Worm (Caenorhabditis elegans) whole organism, L1 larva: Measurements from ENCODE around the gene F45E1.1.

ENCODE experiments used
- alr-1 ChIP-seq: fragments of 200-800 bp; sonication (Bioruptor generic); optimal IDR thresholded peaks from 2 replicates; lab custom pipeline; 2018; ENCODE audit warnings: borderline replicate concordance, mild to moderate bottlenecking, missing genetic modification characterization, missing compliant biosample characterization
- aly-2 ChIP-seq: fragments of 150-350 bp; optimal IDR thresholded peaks from 2 replicates; lab custom pipeline; 2014; ENCODE audit warnings: missing biosample characterization, missing genetic modification characterization
- ceh-8 ChIP-seq: fragments of 200-800 bp; sonication (Bioruptor generic); optimal IDR thresholded peaks from 2 replicates; lab custom pipeline; 2018; ENCODE audit warnings: mild to moderate bottlenecking, missing genetic modification characterization, moderate library complexity, missing compliant biosample characterization
- ceh-82 ChIP-seq, 3 experiments: fragments of 150-350 bp in 1 of 3; sonication (generic microtip) in 2 of 3; optimal IDR thresholded peaks; 2 replicates each; lab custom pipeline; 2014 to 2017; ENCODE audit warnings: missing biosample characterization in 3 of 3, missing genetic modification characterization in 3 of 3
- efl-1 ChIP-seq, 4 experiments: fragments of 150-350 bp; optimal IDR thresholded peaks in 3 of 4; peaks in 1 of 4; 1 replicate in 1 of 4; 2 replicates in 3 of 4; lab custom pipeline; 2014; ENCODE audit warnings: missing biosample characterization in 2 of 4, missing genetic modification characterization in 2 of 4, missing genetic modification reagents in 2 of 4
- ets-5 ChIP-seq: fragments of 200-800 bp; sonication (Bioruptor generic); IDR thresholded peaks from 2 replicates; pipeline ENCODE4 v1.3.6; 2022; ENCODE audit warnings: missing genetic modification characterization, missing compliant biosample characterization
- fkh-4 ChIP-seq: sonication (generic microtip); optimal IDR thresholded peaks from 2 replicates; lab custom pipeline; 2016; ENCODE audit warnings: missing compliant biosample characterization, missing genetic modification characterization, borderline replicate concordance
- fos-1 ChIP-seq: fragments of 150-350 bp; optimal IDR thresholded peaks from 2 replicates; lab custom pipeline; 2014; ENCODE audit warnings: missing biosample characterization, missing genetic modification characterization
- hlh-17 ChIP-seq: fragments of 200-800 bp; sonication (Bioruptor generic); optimal IDR thresholded peaks from 2 replicates; lab custom pipeline; 2018; ENCODE audit warnings: missing genetic modification characterization, mild to moderate bottlenecking, missing compliant biosample characterization, moderate library complexity, borderline replicate concordance
- hlh-4 ChIP-seq: sonication (generic microtip); optimal IDR thresholded peaks from 2 replicates; lab custom pipeline; 2016; ENCODE audit warnings: mild to moderate bottlenecking, missing genetic modification characterization, missing compliant biosample characterization
- irx-1 ChIP-seq: sonication (generic microtip); optimal IDR thresholded peaks from 2 replicates; lab custom pipeline; 2016; ENCODE audit warnings: missing genetic modification characterization, missing compliant biosample characterization
- lin-14 ChIP-seq: fragments of 200-800 bp; sonication (Bioruptor generic); optimal IDR thresholded peaks from 2 replicates; lab custom pipeline; 2018; ENCODE audit warnings: mild to moderate bottlenecking, missing genetic modification characterization, moderate library complexity, missing compliant biosample characterization
- lin-35 ChIP-seq, 2 experiments: fragments of 150-350 bp; optimal IDR thresholded peaks; 2 replicates each; lab custom pipeline; 2014; ENCODE audit warnings: missing biosample characterization in 2 of 2, missing genetic modification characterization in 2 of 2, missing genetic modification reagents in 2 of 2
- lin-39 ChIP-seq: fragments of 150-350 bp; optimal IDR thresholded peaks from 2 replicates; lab custom pipeline; 2014; ENCODE audit warnings: missing biosample characterization, missing genetic modification reagents, missing genetic modification characterization
- lsy-2 ChIP-seq, 2 experiments: fragments of 150-350 bp; optimal IDR thresholded peaks; 2 replicates each; lab custom pipeline; 2014; ENCODE audit warnings: missing biosample characterization in 2 of 2, missing genetic modification characterization in 2 of 2
- mdl-1 ChIP-seq, 2 experiments: fragments of 150-350 bp; optimal IDR thresholded peaks; 2 replicates each; lab custom pipeline; 2014 to 2017; ENCODE audit warnings: missing biosample characterization in 2 of 2, missing genetic modification characterization in 2 of 2, inconsistent platforms in 1 of 2
- mef-2 ChIP-seq: fragments of 150-350 bp; optimal IDR thresholded peaks from 2 replicates; lab custom pipeline; 2014; ENCODE audit warnings: missing biosample characterization, missing genetic modification characterization
- nhr-19 ChIP-seq: fragments of 200-800 bp; sonication (Bioruptor generic); conservative IDR thresholded peaks from 2 replicates; pipeline ENCODE4 v1.3.6; 2022; ENCODE audit warnings: missing genetic modification characterization, missing compliant biosample characterization
- nhr-20 ChIP-seq: sonication (generic microtip); optimal IDR thresholded peaks from 2 replicates; lab custom pipeline; 2016; ENCODE audit warnings: mild to moderate bottlenecking, missing genetic modification characterization, missing compliant biosample characterization
- nhr-237 ChIP-seq: fragments of 150-350 bp; optimal IDR thresholded peaks from 2 replicates; lab custom pipeline; 2014; ENCODE audit warnings: missing biosample characterization, missing genetic modification characterization
- nhr-47 ChIP-seq: sonication (generic microtip); optimal IDR thresholded peaks from 2 replicates; lab custom pipeline; 2016; ENCODE audit warnings: mild to moderate bottlenecking, missing genetic modification characterization, moderate library complexity, missing compliant biosample characterization
- nhr-71 ChIP-seq: sonication (generic microtip); optimal IDR thresholded peaks from 2 replicates; lab custom pipeline; 2016; ENCODE audit warnings: mild to moderate bottlenecking, missing genetic modification characterization, moderate library complexity, missing compliant biosample characterization
- nhr-84 ChIP-seq: sonication (generic microtip); optimal IDR thresholded peaks from 2 replicates; lab custom pipeline; 2017; ENCODE audit warnings: missing biosample characterization, missing genetic modification characterization
- pax-3 ChIP-seq: fragments of 200-800 bp; sonication (Bioruptor generic); optimal IDR thresholded peaks from 2 replicates; lab custom pipeline; 2018; ENCODE audit warnings: mild to moderate bottlenecking, missing genetic modification characterization, moderate library complexity, missing compliant biosample characterization
- pqm-1 ChIP-seq: sonication (generic microtip); optimal IDR thresholded peaks from 3 replicates; lab custom pipeline; 2017; ENCODE audit warnings: missing biosample characterization, missing genetic modification characterization
- rnt-1 ChIP-seq: sonication (generic microtip); optimal IDR thresholded peaks from 2 replicates; lab custom pipeline; 2016; ENCODE audit warnings: mild to moderate bottlenecking, missing genetic modification characterization, moderate library complexity, missing compliant biosample characterization
- sptf-1 ChIP-seq: fragments of 150-350 bp; optimal IDR thresholded peaks from 2 replicates; lab custom pipeline; 2014; ENCODE audit warnings: missing biosample characterization, missing genetic modification characterization
- sup-37 ChIP-seq: fragments of 200-800 bp; sonication (Bioruptor generic); optimal IDR thresholded peaks from 2 replicates; lab custom pipeline; 2018; ENCODE audit warnings: mild to moderate bottlenecking, missing genetic modification characterization, missing compliant biosample characterization
- tbx-2 ChIP-seq: sonication (generic microtip); optimal IDR thresholded peaks from 2 replicates; lab custom pipeline; 2016; ENCODE audit warnings: missing genetic modification characterization, missing compliant biosample characterization
- tlp-1 ChIP-seq: fragments of 150-350 bp; optimal IDR thresholded peaks from 2 replicates; lab custom pipeline; 2014; ENCODE audit warnings: missing biosample characterization, missing genetic modification characterization
- unc-130 ChIP-seq: fragments of 150-350 bp; optimal IDR thresholded peaks from 2 replicates; lab custom pipeline; 2017; ENCODE audit warnings: missing biosample characterization, missing genetic modification characterization, inconsistent platforms
- unc-30 ChIP-seq: sonication (generic microtip); optimal IDR thresholded peaks from 2 replicates; lab custom pipeline; 2017; ENCODE audit warnings: missing biosample characterization, missing genetic modification characterization
- unc-98 ChIP-seq: fragments of 200-800 bp; sonication (Bioruptor generic); IDR thresholded peaks from 2 replicates; pipeline ENCODE4 v1.3.6; 2022; ENCODE audit warnings: missing genetic modification characterization, missing compliant biosample characterization
- vab-15 ChIP-seq: sonication (generic microtip); optimal IDR thresholded peaks from 2 replicates; lab custom pipeline; 2017; ENCODE audit warnings: missing genotype, mild to moderate bottlenecking, missing genetic modification characterization, missing compliant biosample characterization
- xbp-1 ChIP-seq: sonication (generic microtip); optimal IDR thresholded peaks from 2 replicates; lab custom pipeline; 2016; ENCODE audit warnings: missing genetic modification characterization, missing compliant biosample characterization
- zag-1 ChIP-seq: fragments of 150-350 bp; optimal IDR thresholded peaks from 2 replicates; lab custom pipeline; 2014; ENCODE audit warnings: missing biosample characterization, missing genetic modification characterization
- ztf-11 ChIP-seq, 2 experiments: sonication (generic microtip); optimal IDR thresholded peaks; 2 replicates each; lab custom pipeline; 2016 to 2017; ENCODE audit warnings: missing genetic modification characterization in 2 of 2, missing biosample characterization in 1 of 2, missing compliant biosample characterization in 1 of 2
- ztf-4 ChIP-seq: fragments of 150-350 bp; optimal IDR thresholded peaks from 2 replicates; lab custom pipeline; 2014; ENCODE audit warnings: missing biosample characterization, missing genetic modification characterization

Gene F45E1.1

ce11 chrX:8003663-8004062 is at the start of gene F45E1.1, which contains the start of gene F45E1.2:
Gene F45E1.1 (plus strand): TSS chrX:8003682.
Gene F45E1.2 (plus strand): TSS chrX:8003733.
- TF ChIP-seq nhr-237 (tag; lab: Kevin White, UChicago) (no peak), lin-39 (tag; lab: Kevin White, UChicago) (no peak), tbx-2 (tag; lab: Kevin White, UChicago) (no peak), vab-15 (no peak), sptf-1 (tag; lab: Kevin White, UChicago) (no peak), ztf-11 (tag; optimal IDR thresholded peaks at IDR 0.05; lab: Kevin White, UChicago) (no peak), fos-1 (tag; lab: Kevin White, UChicago) (no peak), ceh-8 (no peak), aly-2 (no peak), hlh-4 (no peak), xbp-1 (no peak), alr-1 (tag; lab: Kevin White, UChicago) (no peak), hlh-17 (GFP tag; lab: Kevin White, UChicago) (no peak), pqm-1 (tag; lab: Kevin White, UChicago) (no peak), unc-98 (GFP tag; lab: Robert Waterston, UW) (no peak), unc-130 (no peak), lin-35 (GFP tag; optimal IDR thresholded peaks at IDR 0.05; lab: Kevin White, UChicago) (no peak), fkh-4 (tag; lab: Kevin White, UChicago) (no peak)

ce11 chrX:7953695-7954094 is 49.8 kb upstream of the F45E1.1 start:
- no peak for TF ChIP-seq efl-1 (optimal IDR thresholded peaks at IDR 0.05; lab: Kevin White, UChicago)
- TF ChIP-seq efl-1 (GFP tag; optimal IDR thresholded peaks at IDR 0.05 in 1 of 2; lab: Kevin White, UChicago) = peak in 1 of 2 experiments; percentile 8
- no peak for TF ChIP-seq ets-5 (GFP tag; lab: Robert Waterston, UW)
- TF ChIP-seq zag-1 (tag; lab: Kevin White, UChicago) = no peak
- TF ChIP-seq sup-37 (GFP tag; lab: Kevin White, UChicago) = no peak
- TF ChIP-seq tbx-2 (tag; lab: Kevin White, UChicago) = no peak

ce11 chrX:7954328-7954727 is 49.2 kb upstream of the F45E1.1 start, which contains the start of gene dct-1:
Gene dct-1 (plus strand): TSS chrX:7954354.
- peak; percentile 18 for TF ChIP-seq nhr-20 (tag; lab: Kevin White, UChicago)
- no peak for TF ChIP-seq mef-2
- TF ChIP-seq unc-130 = peak; percentile 16
- TF ChIP-seq ztf-4 = peak; percentile 13
- no peak for TF ChIP-seq efl-1 (optimal IDR thresholded peaks at IDR 0.05; lab: Kevin White, UChicago)
- TF ChIP-seq efl-1 (GFP tag; optimal IDR thresholded peaks at IDR 0.05 in 1 of 2; lab: Kevin White, UChicago) = peak in 1 of 2 experiments; percentile 55
- TF ChIP-seq lsy-2 (tag; optimal IDR thresholded peaks at IDR 0.05; lab: Kevin White, UChicago) = peak in 1 of 2 experiments; percentile 16
- TF ChIP-seq lin-14 (GFP tag; lab: Kevin White, UChicago) = peak; percentile 62
- TF ChIP-seq tlp-1 (tag; lab: Kevin White, UChicago) = no peak
- peak; percentile 0 for TF ChIP-seq nhr-47 (tag; lab: Kevin White, UChicago)
- peak; percentile 45 for TF ChIP-seq nhr-19 (GFP tag; lab: Robert Waterston, UW)
- TF ChIP-seq irx-1 = peak; percentile 8
- peak in 1 of 2 experiments; percentile 21 for TF ChIP-seq mdl-1 (tag; optimal IDR thresholded peaks at IDR 0.05; lab: Kevin White, UChicago)
- peak; percentile 14 for TF ChIP-seq lin-39 (tag; lab: Kevin White, UChicago)
- peak; percentile 9 for TF ChIP-seq pax-3 (tag; lab: Kevin White, UChicago)
- no peak for TF ChIP-seq nhr-84 (tag; lab: Kevin White, UChicago)
- peak; percentile 63 for TF ChIP-seq nhr-71
- no peak for TF ChIP-seq unc-30
- TF ChIP-seq rnt-1 (tag; lab: Kevin White, UChicago) = peak; percentile 94
- no peak for TF ChIP-seq ceh-82 (tag; optimal IDR thresholded peaks at IDR 0.05; lab: Kevin White, UChicago)
- TF ChIP-seq, all 84 proteins: peak for 14
